Worm (Caenorhabditis elegans): ENCODE measurements around the gene K02E11.10.

- TF ChIP-seq ztf-11 (tag; optimal IDR thresholded peaks at IDR 0.05) (no peak), egl-27 (tag; optimal IDR thresholded peaks at IDR 0.05) (no peak), ama-1 (optimal IDR thresholded peaks at IDR 0.05) (no peak), skn-1 (tag; optimal IDR thresholded peaks at IDR 0.05) (no peak), lsy-2 (tag; optimal IDR thresholded peaks at IDR 0.05) (no peak), ztf-1 (GFP tag; conservative IDR thresholded peaks at IDR 0.05) (no peak)
These were observed 49.7 kb upstream of the K02E11.10 start, which contains the start of gene F14D7.18 for ce11 chrV:14290636-14291035.
